Worm (Caenorhabditis elegans): Measurements from ENCODE around the gene slr-2.

- TF ChIP-seq ama-1 (optimal IDR thresholded peaks at IDR 0.05) (no peak), ZK546.5 (tag; optimal IDR thresholded peaks at IDR 0.05) (no peak), ztf-11 (tag; optimal IDR thresholded peaks at IDR 0.05) (no peak), elt-3 (tag; optimal IDR thresholded peaks at IDR 0.05) (no peak), mdl-1 (tag; optimal IDR thresholded peaks at IDR 0.05) (no peak), Y55F3AM.14 (GFP tag; optimal IDR thresholded peaks at IDR 0.05) (no peak), alr-1 (tag; optimal IDR thresholded peaks at IDR 0.05) (no peak), zag-1 (tag; optimal IDR thresholded peaks at IDR 0.05) (no peak), blmp-1 (tag; optimal IDR thresholded peaks at IDR 0.05; ENCODE audit: insufficient read depth) (no peak), fos-1 (tag; optimal IDR thresholded peaks at IDR 0.05) (no peak), unc-62 (GFP tag; optimal IDR thresholded peaks at IDR 0.05) (no peak), ceh-16 (tag; optimal IDR thresholded peaks at IDR 0.05) (no peak), lin-39 (tag; optimal IDR thresholded peaks at IDR 0.05) (no peak)
Measured at ce11 chrV:18098387-18098786, 11.5 kb downstream of the slr-2 start, which contains the start of gene par-4.

Data from whole organism, L2 larva.